Fruit fly (Drosophila melanogaster) whole organism, adult: Measurements from ENCODE around the gene CG12768.

Experiments used
- CG12768 ChIP-seq: fragments of 200-800 bp; sonication (Bioruptor generic); optimal IDR thresholded peaks from 2 replicates; lab custom pipeline; 2017; ENCODE audit warnings: missing biosample characterization, missing genetic modification characterization, mild to moderate bottlenecking, moderate library complexity, missing genetic modification reagents
- CG7045 ChIP-seq: fragments of 200-800 bp; sonication (Bioruptor generic); optimal IDR thresholded peaks from 2 replicates; lab custom pipeline; 2017; ENCODE audit warnings: missing biosample characterization, mild to moderate bottlenecking, missing genetic modification characterization
- CG7101 ChIP-seq: fragments of 200-800 bp; sonication (Bioruptor generic); optimal IDR thresholded peaks from 2 replicates; lab custom pipeline; 2018; ENCODE audit warnings: missing biosample characterization, mild to moderate bottlenecking, missing genetic modification characterization, moderate library complexity
- Clk ChIP-seq: fragments of 200-800 bp; sonication (Bioruptor generic); optimal IDR thresholded peaks from 2 replicates; lab custom pipeline; 2017; ENCODE audit warnings: missing biosample characterization, missing genetic modification characterization
- Crg-1 ChIP-seq: fragments of 200-800 bp; sonication (Bioruptor generic); optimal IDR thresholded peaks from 2 replicates; lab custom pipeline; 2016; ENCODE audit warnings: missing biosample characterization, missing genetic modification characterization
- Hr96 ChIP-seq: fragments of 200-800 bp; sonication (Bioruptor generic); optimal IDR thresholded peaks from 2 replicates; lab custom pipeline; 2016; ENCODE audit warnings: missing biosample characterization, missing genetic modification characterization
- bab1 ChIP-seq: fragments of 200-800 bp; sonication (Bioruptor generic); optimal IDR thresholded peaks from 3 replicates; lab custom pipeline; 2019; ENCODE audit warnings: missing biosample characterization, mild to moderate bottlenecking, missing genetic modification characterization, moderate library complexity
- cnc ChIP-seq, 2 experiments: fragments of >200 bp; optimal IDR thresholded peaks; 2 replicates each; lab custom pipeline; 2017
- kay ChIP-seq: fragments of 200-800 bp; sonication (Bioruptor generic); peaks from one replicate; lab custom pipeline; 2016; ENCODE audit warnings: missing biosample characterization, missing genetic modification characterization, borderline replicate concordance
- pad ChIP-seq: fragments of 200-800 bp; sonication (Bioruptor generic); optimal IDR thresholded peaks from 3 replicates; lab custom pipeline; 2017; ENCODE audit warnings: missing biosample characterization, missing genetic modification characterization, mild to moderate bottlenecking, moderate library complexity, missing genetic modification reagents
- tj ChIP-seq: fragments of 200-800 bp; sonication (Bioruptor generic); optimal IDR thresholded peaks from 3 replicates; lab custom pipeline; 2017; ENCODE audit warnings: missing biosample characterization, mild to moderate bottlenecking, missing genetic modification characterization, moderate library complexity

dm6 chr3L:22952703-22953102, 42.4 kb downstream of the CG12768 start:
- no peak for TF ChIP-seq pad (GFP tag; lab: Kevin White, UChicago)
- TF ChIP-seq CG12768 (GFP tag; lab: Kevin White, UChicago) = no peak
- no peak for TF ChIP-seq CG7101
- TF ChIP-seq cnc (optimal IDR thresholded peaks at IDR 0.05; lab: Kevin White, UChicago) = no peak
- TF ChIP-seq bab1 = no peak
- no peak for TF ChIP-seq kay (GFP tag; lab: Kevin White, UChicago)
- TF ChIP-seq tj = no peak
- TF ChIP-seq Crg-1 (GFP tag; lab: Kevin White, UChicago) = no peak
- no peak for TF ChIP-seq Hr96 (GFP tag; lab: Kevin White, UChicago)
- TF ChIP-seq Clk = no peak
- no peak for TF ChIP-seq CG7045 (GFP tag; lab: Kevin White, UChicago)
